Fruit fly (Drosophila melanogaster): ENCODE data around the gene Mbs.

Mbs gene

DNA sequence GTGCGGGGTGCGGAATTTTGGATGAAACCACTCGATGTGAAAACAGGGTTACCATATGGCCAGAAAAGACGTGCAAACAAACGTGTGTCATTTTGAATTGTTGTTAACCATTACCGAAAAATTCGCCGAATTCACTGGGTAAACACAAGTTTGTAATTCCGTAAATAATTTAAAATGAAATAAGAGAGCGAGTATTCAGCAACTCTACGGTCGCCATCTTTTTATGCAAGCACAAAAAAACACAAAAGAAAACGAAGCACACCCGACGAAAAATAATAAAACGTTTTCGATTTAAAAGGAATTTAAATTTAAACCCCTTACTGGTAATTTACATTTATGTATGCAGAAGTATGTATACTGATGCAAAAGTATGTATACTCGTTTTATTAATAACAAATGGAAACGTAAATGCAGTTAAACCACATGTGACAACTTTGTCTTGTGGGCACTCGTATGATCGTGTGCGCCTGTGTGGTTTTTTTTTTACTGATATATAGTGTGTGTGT lies 5.9 kb upstream of the Mbs start (continued):
- peak; percentile 95 for TF ChIP-seq dsx (GFP tag; optimal IDR thresholded peaks at IDR 0.05; ENCODE audit: poor library complexity, severe bottlenecking)
- TF ChIP-seq CG34406 (GFP tag; optimal IDR thresholded peaks at IDR 0.05): peak; percentile 93
- peak; percentile 96 for TF ChIP-seq Sox14 (GFP tag; optimal IDR thresholded peaks at IDR 0.05)
- TF ChIP-seq cyc (GFP tag; optimal IDR thresholded peaks at IDR 0.05): peak; percentile 92
- peak; percentile 96 for TF ChIP-seq Met (GFP tag; optimal IDR thresholded peaks at IDR 0.05)
- peak; percentile 98 for TF ChIP-seq CG8119 (GFP tag; IDR thresholded peaks at IDR 0.05)
- TF ChIP-seq salr (GFP tag; optimal IDR thresholded peaks at IDR 0.05): peak; percentile 79 to 80
- TF ChIP-seq achi (GFP tag; optimal IDR thresholded peaks at IDR 0.05): peak; percentile 94
- peak; percentile 94 for TF ChIP-seq Lpt (GFP tag; optimal IDR thresholded peaks at IDR 0.05)
- peak; percentile 95 for TF ChIP-seq esn (GFP tag; optimal IDR thresholded peaks at IDR 0.05)
- TF ChIP-seq CG7368 (GFP tag; optimal IDR thresholded peaks at IDR 0.05): peak; percentile 94
- peak; percentile 88 for TF ChIP-seq fd85E (GFP tag; optimal IDR thresholded peaks at IDR 0.05)
- peak; percentile 96 for TF ChIP-seq OdsH (GFP tag; optimal IDR thresholded peaks at IDR 0.05)
- peak; percentile 93 for TF ChIP-seq CG1621 (tag; optimal IDR thresholded peaks at IDR 0.05)
- TF ChIP-seq Sox15 (GFP tag; optimal IDR thresholded peaks at IDR 0.05): peak; percentile 73
- TF ChIP-seq Eip78C (GFP tag): peak; percentile 99
- TF ChIP-seq CG11294 (GFP tag; IDR thresholded peaks at IDR 0.05): peak; percentile 89
- TF ChIP-seq CG6792 (GFP tag; optimal IDR thresholded peaks at IDR 0.05): peak; percentile 88
- peak; percentile 95 for TF ChIP-seq topi (GFP tag; optimal IDR thresholded peaks at IDR 0.05)
- TF ChIP-seq eg (GFP tag; IDR thresholded peaks at IDR 0.05): peak; percentile 96
- TF ChIP-seq dac (GFP tag; optimal IDR thresholded peaks at IDR 0.05): peak; percentile 64
- TF ChIP-seq CG6163 (GFP tag; IDR thresholded peaks at IDR 0.05): peak; percentile 98
- peak; percentile 85 for TF ChIP-seq Eip93F (GFP tag; optimal IDR thresholded peaks at IDR 0.05)

DNA sequence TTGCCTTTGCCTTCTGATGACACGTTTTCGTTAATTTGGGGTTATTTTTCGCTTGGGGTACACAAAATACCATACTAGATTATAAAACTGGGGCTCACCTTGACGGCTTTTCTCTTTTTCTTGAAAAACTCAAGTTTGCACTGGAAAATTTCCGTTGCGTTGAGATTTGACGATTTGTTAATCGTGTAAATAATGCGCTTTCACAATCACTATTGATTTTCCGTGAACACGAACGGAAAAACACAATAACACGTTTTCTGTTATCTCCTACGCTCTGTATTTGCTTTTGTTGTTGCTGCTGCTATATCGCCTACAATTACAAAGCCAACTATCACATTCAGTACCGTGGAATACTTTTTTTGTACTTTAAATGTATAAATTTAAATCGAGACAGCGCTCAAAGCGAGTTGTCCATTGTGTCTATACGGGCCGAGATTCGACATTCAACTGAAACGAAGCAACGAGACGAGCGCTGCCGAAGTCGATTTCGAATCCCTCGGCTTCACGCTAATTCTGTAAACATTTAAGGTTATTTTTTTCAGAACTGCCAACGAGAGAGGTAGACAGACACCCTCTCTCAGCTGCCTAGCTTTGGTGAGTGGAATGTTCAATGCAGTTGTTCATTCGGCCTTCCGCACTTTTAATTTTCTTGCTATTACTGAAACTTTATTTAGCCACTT lies 5.2 kb upstream of the Mbs start:
- TF ChIP-seq CG3919 (GFP tag; optimal IDR thresholded peaks at IDR 0.05) (peak; percentile 34), eg (GFP tag; IDR thresholded peaks at IDR 0.05) (peak; percentile 63; the same call in 1 of the 3 replicates), CG15336 (GFP tag; IDR thresholded peaks at IDR 0.05) (peak; percentile 47; the same call in 1 of the 2 replicates), net (GFP tag; optimal IDR thresholded peaks at IDR 0.05) (peak; percentile 24), Eip93F (GFP tag; optimal IDR thresholded peaks at IDR 0.05) (peak; percentile 32), dsx (GFP tag; optimal IDR thresholded peaks at IDR 0.05; ENCODE audit: poor library complexity, severe bottlenecking) (peak; percentile 73), topi (GFP tag; optimal IDR thresholded peaks at IDR 0.05) (peak; percentile 34), Sox14 (GFP tag; optimal IDR thresholded peaks at IDR 0.05) (peak; percentile 13), Smox (GFP tag; optimal IDR thresholded peaks at IDR 0.05) (no peak), fd85E (GFP tag; optimal IDR thresholded peaks at IDR 0.05) (peak; percentile 35), Sox102F (GFP tag; optimal IDR thresholded peaks at IDR 0.05) (peak; percentile 32), CG9139 (GFP tag; optimal IDR thresholded peaks at IDR 0.05) (peak; percentile 70), CG6163 (GFP tag; IDR thresholded peaks at IDR 0.05) (peak; percentile 60; the same call in 2 of the 3 replicates), Eip78C (GFP tag) (peak; percentile 57), svp (GFP tag) (peak; percentile 67), CG10669 (GFP tag; optimal IDR thresholded peaks at IDR 0.05) (no peak), CG1621 (tag; optimal IDR thresholded peaks at IDR 0.05) (peak; percentile 30), spab (GFP tag; optimal IDR thresholded peaks at IDR 0.05) (no peak), ss (GFP tag; optimal IDR thresholded peaks at IDR 0.05) (peak in 1 of 2 experiments; percentile 45), fkh (GFP tag; optimal IDR thresholded peaks at IDR 0.05) (peak; percentile 93), CG8319 (GFP tag; optimal IDR thresholded peaks at IDR 0.05) (peak; percentile 23), lz (GFP tag; optimal IDR thresholded peaks at IDR 0.05) (no peak), CG31627 (GFP tag; optimal IDR thresholded peaks at IDR 0.05) (no peak), Met (GFP tag; optimal IDR thresholded peaks at IDR 0.05) (peak; percentile 48), CG6854 (GFP tag; optimal IDR thresholded peaks at IDR 0.05) (peak; percentile 49), vri (GFP tag; optimal IDR thresholded peaks at IDR 0.05) (peak; percentile 58), Ets96B (tag; optimal IDR thresholded peaks at IDR 0.05) (no peak)

Measured in whole organism, prepupa.